Fruit fly (Drosophila melanogaster) whole organism, embryonic: ENCODE data around the gene Atpalpha.

Experiments
- Antp ChIP-seq: fragments of 200-800 bp; sonication (Bioruptor generic); optimal IDR thresholded peaks from 3 replicates; lab custom pipeline; 2016; ENCODE audit warnings: missing biosample characterization, missing genetic modification characterization
- CG1233 ChIP-seq: fragments of 200-800 bp; sonication (Bioruptor generic); optimal IDR thresholded peaks from 4 replicates; lab custom pipeline; 2018; ENCODE audit warnings: missing biosample characterization, mild to moderate bottlenecking, missing genetic modification characterization
- CG12391 ChIP-seq: fragments of 200-800 bp; sonication (Bioruptor generic); optimal IDR thresholded peaks from 3 replicates; lab custom pipeline; 2018; ENCODE audit warnings: missing biosample characterization, mild to moderate bottlenecking, missing genetic modification characterization, moderate library complexity
- CG13424 ChIP-seq: fragments of 200-800 bp; sonication (Bioruptor generic); optimal IDR thresholded peaks from 2 replicates; lab custom pipeline; 2019; ENCODE audit warnings: missing biosample characterization, mild to moderate bottlenecking, missing genetic modification characterization, moderate library complexity
- CG14441 ChIP-seq: fragments of 200-800 bp; sonication (Bioruptor generic); IDR thresholded peaks from 2 replicates; pipeline ENCODE4 v1.3.6; 2022; ENCODE audit warnings: missing biosample characterization, missing genetic modification characterization
- CG15696 ChIP-seq: fragments of 200-800 bp; sonication (Bioruptor generic); optimal IDR thresholded peaks from 2 replicates; lab custom pipeline; 2019; ENCODE audit warnings: missing biosample characterization, mild to moderate bottlenecking, missing genetic modification characterization, moderate library complexity
- CG16779 ChIP-seq: fragments of 200-800 bp; sonication (Bioruptor generic); IDR thresholded peaks from 2 replicates; pipeline ENCODE4 v1.3.6; 2022; ENCODE audit warnings: missing biosample characterization, missing genetic modification characterization
- CG17802 ChIP-seq: fragments of 200-800 bp; sonication (Bioruptor generic); optimal IDR thresholded peaks from 2 replicates; lab custom pipeline; 2018; ENCODE audit warnings: missing biosample characterization, mild to moderate bottlenecking, missing genetic modification characterization, moderate library complexity
- CG18764 ChIP-seq: fragments of 200-800 bp; sonication (Bioruptor generic); optimal IDR thresholded peaks from 3 replicates; lab custom pipeline; 2016; ENCODE audit warnings: missing biosample characterization, missing genetic modification characterization
- CG31224 ChIP-seq: fragments of 200-800 bp; sonication (Bioruptor generic); IDR thresholded peaks from 2 replicates; pipeline ENCODE4 v1.3.6; 2022; ENCODE audit warnings: missing biosample characterization, missing genetic modification characterization
- CG32767 ChIP-seq: fragments of 200-800 bp; sonication (Bioruptor generic); IDR thresholded peaks from 2 replicates; pipeline ENCODE4 v1.3.6; 2022; ENCODE audit warnings: missing biosample characterization, missing genetic modification characterization
- CG32772 ChIP-seq: fragments of 200-800 bp; sonication (Bioruptor generic); IDR thresholded peaks from 2 replicates; pipeline ENCODE4 v1.3.6; 2022; ENCODE audit warnings: missing biosample characterization, missing genetic modification characterization
- CG34224 ChIP-seq: fragments of 200-800 bp; sonication (Bioruptor generic); IDR thresholded peaks from 3 replicates; pipeline ENCODE4 v1.3.6; 2022; ENCODE audit warnings: missing biosample characterization, missing genetic modification characterization; ENCODE audit not compliant: partially characterized antibody
- CG34422 ChIP-seq: fragments of 200-800 bp; sonication (Bioruptor generic); IDR thresholded peaks from 3 replicates; pipeline ENCODE4 v1.3.6; 2022; ENCODE audit warnings: missing biosample characterization, missing genetic modification characterization
- CG4730 ChIP-seq: fragments of 200-800 bp; sonication (Bioruptor generic); IDR thresholded peaks from 2 replicates; pipeline ENCODE4 v1.3.6; 2022; ENCODE audit warnings: missing biosample characterization, missing genetic modification characterization
- CG5180 ChIP-seq: fragments of 200-800 bp; sonication (Bioruptor generic); optimal IDR thresholded peaks from 3 replicates; lab custom pipeline; 2017; ENCODE audit warnings: missing biosample characterization, missing genetic modification characterization, mild to moderate bottlenecking, moderate library complexity, missing genetic modification reagents
- CG6765 ChIP-seq: fragments of 200-800 bp; sonication (Bioruptor generic); optimal IDR thresholded peaks from 3 replicates; lab custom pipeline; 2017; ENCODE audit warnings: missing biosample characterization, mild to moderate bottlenecking, missing genetic modification characterization
- CG8290 ChIP-seq, 3 experiments: fragments of 200-800 bp; sonication (Bioruptor generic); optimal IDR thresholded peaks; 2 replicates each; lab custom pipeline; 2016 to 2019; ENCODE audit warnings: missing biosample characterization in 3 of 3, missing genetic modification characterization in 3 of 3, mild to moderate bottlenecking in 2 of 3, moderate library complexity in 1 of 3
- CG8388 ChIP-seq: fragments of 200-800 bp; sonication (Bioruptor generic); optimal IDR thresholded peaks from 2 replicates; lab custom pipeline; 2019; ENCODE audit warnings: missing biosample characterization, mild to moderate bottlenecking, missing genetic modification characterization, moderate library complexity
- CG9437 ChIP-seq: fragments of 200-800 bp; sonication (Bioruptor generic); optimal IDR thresholded peaks from 2 replicates; lab custom pipeline; 2018; ENCODE audit warnings: missing biosample characterization, mild to moderate bottlenecking, missing genetic modification characterization
- Chrac-16 ChIP-seq: fragments of 200-800 bp; sonication (Bioruptor generic); optimal IDR thresholded peaks from 3 replicates; lab custom pipeline; 2016; ENCODE audit warnings: missing biosample characterization, missing genetic modification characterization
- E2f1 ChIP-seq: fragments of 200-800 bp; sonication (Bioruptor generic); IDR thresholded peaks from 2 replicates; pipeline ENCODE4 v1.3.6; 2022; ENCODE audit warnings: missing biosample characterization, missing genetic modification characterization
- Ets65A ChIP-seq: fragments of 200-800 bp; sonication (Bioruptor generic); peaks from one replicate; lab custom pipeline; 2016; ENCODE audit warnings: missing biosample characterization, missing genetic modification characterization
- Hand ChIP-seq: fragments of 200-800 bp; sonication (Bioruptor generic); optimal IDR thresholded peaks from 2 replicates; lab custom pipeline; 2017; ENCODE audit warnings: mild to moderate bottlenecking, missing biosample characterization, missing genetic modification reagents, missing genetic modification characterization
- Hmr ChIP-seq: fragments of 200-800 bp; sonication (Bioruptor generic); optimal IDR thresholded peaks from 3 replicates; lab custom pipeline; 2017; ENCODE audit warnings: mild to moderate bottlenecking, missing biosample characterization, missing genetic modification reagents, missing genetic modification characterization
- Hmx ChIP-seq: fragments of 200-800 bp; sonication (Bioruptor generic); optimal IDR thresholded peaks from 2 replicates; lab custom pipeline; 2016; ENCODE audit warnings: missing biosample characterization, missing genetic modification characterization
- Med ChIP-seq: fragments of 200-800 bp; sonication (Bioruptor generic); peaks from one replicate; lab custom pipeline; 2016; ENCODE audit warnings: missing biosample characterization, missing genetic modification characterization, mild to moderate bottlenecking, inconsistent platforms, moderate library complexity
- Nf-YC ChIP-seq: fragments of 200-800 bp; optimal IDR thresholded peaks from 3 replicates; lab custom pipeline; 2019; ENCODE audit warnings: missing biosample characterization, mild to moderate bottlenecking, missing genetic modification characterization, moderate library complexity
- ase ChIP-seq: fragments of 200-800 bp; sonication (Bioruptor generic); IDR thresholded peaks from 3 replicates; pipeline ENCODE4 v1.3.6; 2022; ENCODE audit warnings: missing biosample characterization, missing genetic modification characterization
- dmrt11E ChIP-seq: fragments of 200-800 bp; sonication (Bioruptor generic); optimal IDR thresholded peaks from 3 replicates; lab custom pipeline; 2018; ENCODE audit warnings: missing biosample characterization, mild to moderate bottlenecking, missing genetic modification characterization, moderate library complexity
- dysf ChIP-seq: fragments of 200-800 bp; sonication (Bioruptor generic); IDR thresholded peaks from 3 replicates; pipeline ENCODE4 v1.3.6; 2022; ENCODE audit warnings: missing biosample characterization, missing genetic modification characterization
- gcm ChIP-seq: fragments of 200-800 bp; sonication (Bioruptor generic); optimal IDR thresholded peaks from 2 replicates; lab custom pipeline; 2019; ENCODE audit warnings: missing biosample characterization, mild to moderate bottlenecking, missing genetic modification characterization, moderate library complexity
- gem ChIP-seq: fragments of 200-800 bp; sonication (Bioruptor generic); optimal IDR thresholded peaks from 2 replicates; lab custom pipeline; 2019; ENCODE audit warnings: missing biosample characterization, mild to moderate bottlenecking, missing genetic modification characterization, moderate library complexity
- maf-S ChIP-seq: fragments of 200-800 bp; sonication (Bioruptor generic); optimal IDR thresholded peaks from 2 replicates; lab custom pipeline; 2016; ENCODE audit warnings: missing biosample characterization, missing genetic modification characterization
- run ChIP-seq: fragments of 200-800 bp; sonication (Bioruptor generic); optimal IDR thresholded peaks from 3 replicates; lab custom pipeline; 2018; ENCODE audit warnings: missing biosample characterization, mild to moderate bottlenecking, missing genetic modification characterization
- sens-2 ChIP-seq: fragments of 200-800 bp; sonication (Bioruptor generic); IDR thresholded peaks from 2 replicates; pipeline ENCODE4 v1.3.6; 2022; ENCODE audit warnings: missing biosample characterization, missing genetic modification characterization
- sim ChIP-seq: fragments of 200-800 bp; sonication (Bioruptor generic); IDR thresholded peaks from 2 replicates; pipeline ENCODE4 v1.3.6; 2022; ENCODE audit warnings: missing biosample characterization, missing genetic modification characterization
- sima ChIP-seq: fragments of 200-800 bp; sonication (Bioruptor generic); optimal IDR thresholded peaks from 2 replicates; lab custom pipeline; 2016; ENCODE audit warnings: missing biosample characterization, missing genetic modification characterization
- sug ChIP-seq: fragments of 200-800 bp; optimal IDR thresholded peaks from 2 replicates; lab custom pipeline; 2019; ENCODE audit warnings: missing biosample characterization, mild to moderate bottlenecking, missing genetic modification characterization, moderate library complexity
- twi ChIP-seq: fragments of 200-800 bp; optimal IDR thresholded peaks from 2 replicates; lab custom pipeline; 2019; ENCODE audit warnings: missing biosample characterization, mild to moderate bottlenecking, missing genetic modification characterization, moderate library complexity
- vnd ChIP-seq: fragments of 200-800 bp; sonication (Bioruptor generic); IDR thresholded peaks from 3 replicates; pipeline ENCODE4 v1.3.6; 2022; ENCODE audit warnings: missing biosample characterization, missing genetic modification characterization; ENCODE audit not compliant: partially characterized antibody
- wdn ChIP-seq: fragments of 200-800 bp; sonication (Bioruptor generic); IDR thresholded peaks from 2 replicates; pipeline ENCODE4 v1.3.6; 2022; ENCODE audit warnings: missing biosample characterization, missing genetic modification characterization
- z ChIP-seq: fragments of 200-800 bp; sonication (Bioruptor generic); IDR thresholded peaks from 3 replicates; pipeline ENCODE4 v1.3.6; 2022; ENCODE audit warnings: missing biosample characterization, missing genetic modification characterization

Gene Atpalpha

dm6 chr3R:21017464-21018080 is 69.1 kb downstream of the Atpalpha start, which contains the start of gene Rlip (continued):
- TF ChIP-seq vnd (GFP tag; lab: Robert Waterston, UW) = no peak
- TF ChIP-seq Chrac-16 = peak; percentile 39
- no peak for TF ChIP-seq Hand
- TF ChIP-seq CG14441 = 0 out of 2 replicates have a peak, but pooled peaks have one; percentile 18
- peak; percentile 41 for TF ChIP-seq CG18764 (GFP tag; lab: Kevin White, UChicago)
- no peak for TF ChIP-seq CG13424 (tag; lab: Kevin White, UChicago)
- TF ChIP-seq CG16779 = no peak; the same call in 1 of the 2 replicates
- TF ChIP-seq CG32772 = no peak
- peak; percentile 2 for TF ChIP-seq CG9437 (GFP tag; lab: Kevin White, UChicago)
- TF ChIP-seq CG15696 = peak; percentile 15
- no peak for TF ChIP-seq CG34224
- TF ChIP-seq dysf = peak; percentile 35; the same call in 1 of the 3 replicates
- TF ChIP-seq sug (tag; lab: Kevin White, UChicago) = peak; percentile 56
- 0 out of 2 replicates have a peak, but pooled peaks have one; percentile 27 for TF ChIP-seq E2f1 (GFP tag; lab: Robert Waterston, UW)
- TF ChIP-seq ase (GFP tag; lab: Robert Waterston, UW) = peak; percentile 38; the same call in 2 of the 3 replicates
- TF ChIP-seq wdn (GFP tag; lab: Robert Waterston, UW) = peak; percentile 35; the same call in 1 of the 2 replicates
- TF ChIP-seq Nf-YC (tag; lab: Kevin White, UChicago) = peak; percentile 19
- no peak for TF ChIP-seq sens-2 (GFP tag; lab: Robert Waterston, UW)
- TF ChIP-seq Hmr (GFP tag; lab: Kevin White, UChicago) = peak; percentile 55
- TF ChIP-seq CG31224 (GFP tag; lab: Robert Waterston, UW) = peak; percentile 50
- no peak for TF ChIP-seq CG5180 (GFP tag; lab: Kevin White, UChicago)
- TF ChIP-seq maf-S (GFP tag; lab: Kevin White, UChicago) = no peak
- TF ChIP-seq CG4730 (GFP tag; lab: Robert Waterston, UW) = no peak
- peak; percentile 58 for TF ChIP-seq CG8290 (GFP tag; optimal IDR thresholded peaks at IDR 0.05; lab: Kevin White, UChicago)
- peak in 1 of 2 experiments; percentile 65 for TF ChIP-seq CG8290 (tag; optimal IDR thresholded peaks at IDR 0.05; lab: Kevin White, UChicago)
- TF ChIP-seq twi (tag; lab: Kevin White, UChicago) = peak; percentile 21
- peak; percentile 43 for TF ChIP-seq CG17802 (tag; lab: Kevin White, UChicago)
- TF ChIP-seq z (GFP tag; lab: Robert Waterston, UW) = no peak
- TF ChIP-seq run (tag; lab: Kevin White, UChicago) = no peak
- TF ChIP-seq CG6765 = no peak
- TF ChIP-seq sima (GFP tag; lab: Kevin White, UChicago) = no peak
- peak; percentile 35 for TF ChIP-seq CG1233 (GFP tag; lab: Kevin White, UChicago)
- peak; percentile 60 for TF ChIP-seq Antp (GFP tag; lab: Kevin White, UChicago)
- TF ChIP-seq Hmx (GFP tag; lab: Kevin White, UChicago) = no peak
- TF ChIP-seq Med = peak; percentile 95
- TF ChIP-seq CG12391 (tag; lab: Kevin White, UChicago) = no peak
- TF ChIP-seq gcm (GFP tag; lab: Kevin White, UChicago) = no peak
- no peak for TF ChIP-seq CG32767 (GFP tag; lab: Robert Waterston, UW)
- TF ChIP-seq gem = peak; percentile 34
- TF ChIP-seq dmrt11E = peak; percentile 11
- TF ChIP-seq, all 482 proteins: peak for 231

- TF ChIP-seq CG8388 (GFP tag; lab: Kevin White, UChicago) (no peak), Ets65A (GFP tag; lab: Kevin White, UChicago) (peak; percentile 50), sim (no peak), CG34422 (no peak)
Measured at dm6 chr3R:21019073-21019472, 70.6 kb downstream of the Atpalpha start.
